Worm (Caenorhabditis elegans) whole organism, early embryonic: ENCODE results near the gene ape-1.

Experiments
- B0310.2 ChIP-seq: sonication (generic microtip); optimal IDR thresholded peaks from 2 replicates; lab custom pipeline; 2016; ENCODE audit warnings: mild to moderate bottlenecking, missing genetic modification characterization, missing compliant biosample characterization
- F13C5.2 ChIP-seq: sonication (generic microtip); optimal IDR thresholded peaks from 2 replicates; lab custom pipeline; 2017; ENCODE audit warnings: mild to moderate bottlenecking, missing genetic modification characterization, inconsistent platforms, missing compliant biosample characterization
- aly-1 ChIP-seq: sonication (generic microtip); optimal IDR thresholded peaks from 2 replicates; lab custom pipeline; 2016; ENCODE audit warnings: missing genetic modification characterization, missing compliant biosample characterization
- ama-1 ChIP-seq: fragments of 150-350 bp; optimal IDR thresholded peaks from 2 replicates; lab custom pipeline; 2014
- ceh-13 ChIP-seq: fragments of 200-800 bp; sonication (Bioruptor generic); optimal IDR thresholded peaks from 2 replicates; lab custom pipeline; 2018; ENCODE audit warnings: mild to moderate bottlenecking, missing genetic modification characterization, missing compliant biosample characterization
- ceh-36 ChIP-seq: sonication (generic microtip); optimal IDR thresholded peaks from 2 replicates; lab custom pipeline; 2016; ENCODE audit warnings: missing genetic modification characterization, inconsistent platforms, missing compliant biosample characterization
- ets-7 ChIP-seq: sonication (generic microtip); optimal IDR thresholded peaks from 2 replicates; lab custom pipeline; 2016; ENCODE audit warnings: missing genotype, missing genetic modification characterization, missing compliant biosample characterization
- flt-1 ChIP-seq: fragments of 200-800 bp; sonication (Bioruptor generic); IDR thresholded peaks from 2 replicates; pipeline ENCODE4 v1.3.6; 2022; ENCODE audit warnings: missing genetic modification characterization, missing compliant biosample characterization
- hmbx-1 ChIP-seq: sonication (generic microtip); optimal IDR thresholded peaks from 2 replicates; lab custom pipeline; 2016; ENCODE audit warnings: mild to moderate bottlenecking, missing genetic modification characterization, missing compliant biosample characterization
- hmg-4 ChIP-seq: fragments of 200-800 bp; sonication (Bioruptor generic); optimal IDR thresholded peaks from 2 replicates; lab custom pipeline; 2018; ENCODE audit warnings: mild to moderate bottlenecking, missing genetic modification characterization, missing compliant biosample characterization
- hnd-1 ChIP-seq: sonication (generic microtip); optimal IDR thresholded peaks from 2 replicates; lab custom pipeline; 2016; ENCODE audit warnings: missing genetic modification characterization, missing compliant biosample characterization
- pes-1 ChIP-seq: fragments of 200-800 bp; sonication (Bioruptor generic); IDR thresholded peaks from 2 replicates; pipeline ENCODE4 v1.3.6; 2022; ENCODE audit warnings: missing genetic modification reagents, missing genetic modification characterization, missing compliant biosample characterization
- scrt-1 ChIP-seq: fragments of 200-800 bp; sonication (Bioruptor generic); IDR thresholded peaks from 2 replicates; pipeline ENCODE4 v1.3.6; 2022; ENCODE audit warnings: missing genetic modification characterization, missing compliant biosample characterization
- sea-1 ChIP-seq: fragments of 200-800 bp; sonication (Bioruptor generic); conservative IDR thresholded peaks from 2 replicates; pipeline ENCODE4 v1.3.6; 2022; ENCODE audit warnings: missing genetic modification characterization, missing compliant biosample characterization
- tbx-11 ChIP-seq: fragments of 200-800 bp; sonication (Bioruptor generic); IDR thresholded peaks from 2 replicates; pipeline ENCODE4 v1.3.6; 2022; ENCODE audit warnings: missing genetic modification characterization, missing compliant biosample characterization
- tbx-37 ChIP-seq: fragments of 200-800 bp; sonication (Bioruptor generic); conservative IDR thresholded peaks from 2 replicates; pipeline ENCODE4 v1.3.6; 2022; ENCODE audit warnings: missing genetic modification reagents, missing genetic modification characterization, missing compliant biosample characterization
- tra-4 ChIP-seq: sonication (generic microtip); optimal IDR thresholded peaks from 2 replicates; lab custom pipeline; 2017; ENCODE audit warnings: missing genetic modification characterization, missing compliant biosample characterization

The ape-1 gene

ce11 chrV:11674594-11675579 lies 851 bp upstream of the ape-1 start:
- TF ChIP-seq ama-1 (lab: Kevin White, UChicago) (no peak), tbx-11 (no peak), sea-1 (GFP tag; lab: Robert Waterston, UW) (no peak), ets-7 (tag; lab: Kevin White, UChicago) (no peak), ceh-36 (tag; lab: Kevin White, UChicago) (no peak), hmbx-1 (tag; lab: Kevin White, UChicago) (no peak), tbx-37 (GFP tag; lab: Robert Waterston, UW) (no peak), hmg-4 (GFP tag; lab: Kevin White, UChicago) (no peak), scrt-1 (GFP tag; lab: Robert Waterston, UW) (no peak), hnd-1 (no peak), aly-1 (tag; lab: Kevin White, UChicago) (no peak), pes-1 (GFP tag; lab: Robert Waterston, UW) (no peak), F13C5.2 (tag; lab: Kevin White, UChicago) (no peak), B0310.2 (tag; lab: Kevin White, UChicago) (no peak), ceh-13 (GFP tag; lab: Kevin White, UChicago) (no peak), tra-4 (tag; lab: Kevin White, UChicago) (no peak), flt-1 (GFP tag; lab: Robert Waterston, UW) (no peak)

ce11 chrV:11676498-11676897 lies 760 bp downstream of the ape-1 start:
- TF ChIP-seq hmg-4 (GFP tag; lab: Kevin White, UChicago), result no peak

DNA sequence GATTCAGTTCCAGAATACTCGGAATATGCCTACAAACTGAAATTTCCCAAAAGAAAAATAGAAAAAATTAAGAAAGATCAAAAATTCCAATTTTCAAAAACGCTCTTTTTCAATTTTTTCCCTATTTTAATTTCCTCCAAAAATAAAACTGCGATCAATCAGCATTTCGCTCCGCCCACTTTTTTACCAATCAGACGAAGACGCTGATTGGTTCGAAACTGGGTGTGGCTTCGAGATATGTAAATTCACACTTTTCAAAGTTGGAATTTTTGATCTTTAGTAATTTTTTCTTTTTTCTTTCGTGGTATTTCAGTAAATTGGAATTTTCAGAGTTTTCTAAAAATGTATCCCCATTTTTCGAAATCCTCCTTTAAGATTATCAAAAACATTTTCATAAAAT lies 1.3 kb downstream of the ape-1 start:
- TF ChIP-seq hmg-4 (GFP tag; lab: Kevin White, UChicago) (no peak), hmbx-1 (tag; lab: Kevin White, UChicago) (no peak)

DNA sequence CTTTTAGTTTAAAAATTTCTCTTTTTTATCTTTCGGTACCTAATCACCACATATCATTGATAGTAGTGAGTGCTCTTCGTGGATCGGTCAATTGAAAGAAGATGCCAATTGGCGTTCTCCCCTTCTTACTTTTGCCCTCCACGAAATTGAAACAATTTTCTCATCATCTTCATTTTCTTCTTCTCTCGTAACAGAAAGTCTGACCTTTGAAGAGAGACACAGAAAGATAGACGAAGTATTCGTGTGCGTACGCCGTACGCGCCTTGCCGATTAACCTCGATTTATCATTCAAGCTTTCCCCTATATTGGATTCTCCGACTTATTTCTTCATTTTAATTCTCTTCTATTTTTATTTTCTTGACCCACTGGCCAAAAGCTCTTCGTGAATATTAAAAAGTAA lies 1.8 kb downstream of the ape-1 start:
- TF ChIP-seq scrt-1 (GFP tag; lab: Robert Waterston, UW), result no peak

ce11 chrV:11680519-11681203 lies 4.9 kb downstream of the ape-1 start:
- no peak for TF ChIP-seq flt-1 (GFP tag; lab: Robert Waterston, UW)
- 0 out of 2 replicates have a peak, but pooled peaks have one; percentile 44 for TF ChIP-seq scrt-1 (GFP tag; lab: Robert Waterston, UW)

DNA sequence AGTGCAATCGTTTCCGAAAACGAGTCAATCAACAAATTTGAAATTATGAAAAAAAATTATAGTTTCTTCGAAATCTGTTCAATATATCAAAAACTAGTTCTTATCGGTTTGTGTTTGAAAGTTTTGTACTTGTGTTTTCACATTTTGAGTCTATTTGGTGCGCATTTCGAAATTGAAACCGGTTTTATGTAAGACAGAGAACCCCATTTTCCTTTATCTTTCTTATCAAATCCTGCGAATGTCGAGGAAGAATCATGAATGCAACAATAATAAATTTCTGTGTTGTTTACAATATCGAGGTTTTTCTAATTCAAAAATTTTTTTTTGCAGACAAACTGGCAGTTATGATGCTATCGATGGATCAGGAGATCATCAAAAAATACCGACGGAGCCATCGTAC lies 7.1 kb downstream of the ape-1 start:
- no peak for TF ChIP-seq ama-1 (lab: Kevin White, UChicago)
- no peak for TF ChIP-seq ceh-13 (GFP tag; lab: Kevin White, UChicago)
- no peak for TF ChIP-seq hnd-1
- no peak for TF ChIP-seq sea-1 (GFP tag; lab: Robert Waterston, UW)
- no peak for TF ChIP-seq hmg-4 (GFP tag; lab: Kevin White, UChicago)
- no peak for TF ChIP-seq tra-4 (tag; lab: Kevin White, UChicago)
- no peak for TF ChIP-seq tbx-37 (GFP tag; lab: Robert Waterston, UW)
- TF ChIP-seq aly-1 (tag; lab: Kevin White, UChicago), result no peak
- no peak for TF ChIP-seq F13C5.2 (tag; lab: Kevin White, UChicago)
- no peak for TF ChIP-seq ets-7 (tag; lab: Kevin White, UChicago)
- no peak for TF ChIP-seq B0310.2 (tag; lab: Kevin White, UChicago)
- no peak for TF ChIP-seq flt-1 (GFP tag; lab: Robert Waterston, UW)
- no peak for TF ChIP-seq tbx-11
- no peak for TF ChIP-seq hmbx-1 (tag; lab: Kevin White, UChicago)
- no peak for TF ChIP-seq scrt-1 (GFP tag; lab: Robert Waterston, UW)
- no peak for TF ChIP-seq pes-1 (GFP tag; lab: Robert Waterston, UW)
- no peak for TF ChIP-seq ceh-36 (tag; lab: Kevin White, UChicago)

- TF ChIP-seq hnd-1 (no peak), ceh-13 (GFP tag; lab: Kevin White, UChicago) (no peak), hmbx-1 (tag; lab: Kevin White, UChicago) (no peak), hmg-4 (GFP tag; lab: Kevin White, UChicago) (no peak), flt-1 (GFP tag; lab: Robert Waterston, UW) (no peak), scrt-1 (GFP tag; lab: Robert Waterston, UW) (no peak), sea-1 (GFP tag; lab: Robert Waterston, UW) (no peak), ceh-36 (tag; lab: Kevin White, UChicago) (no peak), pes-1 (GFP tag; lab: Robert Waterston, UW) (no peak), tra-4 (tag; lab: Kevin White, UChicago) (no peak), ets-7 (tag; lab: Kevin White, UChicago) (no peak), aly-1 (tag; lab: Kevin White, UChicago) (no peak), B0310.2 (tag; lab: Kevin White, UChicago) (no peak), F13C5.2 (tag; lab: Kevin White, UChicago) (no peak), tbx-11 (no peak), tbx-37 (GFP tag; lab: Robert Waterston, UW) (no peak), ama-1 (lab: Kevin White, UChicago) (no peak)
Observed at ce11 chrV:11686877-11687276, 11.1 kb downstream of the ape-1 start, which contains the start of gene W05E10.2. W05E10.2 (plus strand) TSS chrV:11687177.
